Fruit fly (Drosophila melanogaster) whole organism, wandering third instar larva: Measurements from ENCODE around the gene CG34012.

Experiments used
- Dif ChIP-seq: fragments of 200-275, 200-300 bp; sonication (Bioruptor generic); optimal IDR thresholded peaks from 2 replicates; lab custom pipeline; 2018; ENCODE audit warnings: missing biosample characterization, missing genetic modification characterization; ENCODE audit not compliant: partially characterized antibody
- woc ChIP-seq: sonication (Bioruptor generic); optimal IDR thresholded peaks from 2 replicates; lab custom pipeline; 2016; ENCODE audit warnings: missing biosample characterization, mild to moderate bottlenecking, missing genetic modification characterization

dm6 chr3L:11085810-11086209 is 23.5 kb downstream of the CG34012 start:
- no peak for TF ChIP-seq Dif
- no peak for TF ChIP-seq woc (GFP tag; lab: Kevin White, UChicago)
